Worm (Caenorhabditis elegans) whole organism, midembryonic: ENCODE measurements around the gene slcf-2.
A peak's percentile ranks its signal among the peaks of the same experiment; 100 is the strongest.

ENCODE experiments used
- T22C8.4 ChIP-seq: fragments of 200-800 bp; sonication (Bioruptor generic); IDR thresholded peaks from 2 replicates; pipeline ENCODE4 v1.3.6; 2022; ENCODE audit warnings: missing genetic modification characterization, missing compliant biosample characterization
- cog-1 ChIP-seq: sonication (generic microtip); optimal IDR thresholded peaks from 2 replicates; lab custom pipeline; 2016; ENCODE audit warnings: missing genetic modification characterization, missing compliant biosample characterization
- flt-1 ChIP-seq: fragments of 200-800 bp; sonication (Bioruptor generic); IDR thresholded peaks from 2 replicates; pipeline ENCODE4 v1.3.6; 2022; ENCODE audit warnings: missing genetic modification characterization, missing compliant biosample characterization
- klf-2 ChIP-seq: fragments of 200-800 bp; sonication (Bioruptor generic); conservative IDR thresholded peaks from 2 replicates; pipeline ENCODE4 v1.3.6; 2022; ENCODE audit warnings: missing genetic modification reagents, missing genetic modification characterization, missing compliant biosample characterization
- med-1 ChIP-seq: sonication (generic microtip); optimal IDR thresholded peaks from 2 replicates; lab custom pipeline; 2017; ENCODE audit warnings: missing genetic modification characterization, mild to moderate bottlenecking, missing compliant biosample characterization, antibody characterized with exemption, missing genetic modification reagents; ENCODE audit not compliant: insufficient read depth
- ref-1 ChIP-seq: fragments of 200-800 bp; sonication (Bioruptor generic); conservative IDR thresholded peaks from 2 replicates; pipeline ENCODE4 v1.3.6; 2022; ENCODE audit warnings: missing genetic modification reagents, missing genetic modification characterization, missing compliant biosample characterization
- tab-1 ChIP-seq: fragments of 200-800 bp; sonication (Bioruptor generic); IDR thresholded peaks from 2 replicates; pipeline ENCODE4 v1.3.6; 2022; ENCODE audit warnings: missing genetic modification characterization, missing compliant biosample characterization
- ztf-23 ChIP-seq: fragments of 200-800 bp; sonication (Bioruptor generic); IDR thresholded peaks from 2 replicates; pipeline ENCODE4 v1.3.6; 2022; ENCODE audit warnings: missing genetic modification reagents, missing genetic modification characterization, missing compliant biosample characterization
- ztf-29 ChIP-seq: fragments of 200-800 bp; sonication (Bioruptor generic); IDR thresholded peaks from 2 replicates; pipeline ENCODE4 v1.3.6; 2022; ENCODE audit warnings: missing genetic modification reagents, missing genetic modification characterization, missing compliant biosample characterization

The slcf-2 gene

ce11 chrX:3393562-3393961 is at the start of gene slcf-2:
Gene slcf-2 (plus strand): TSS chrX:3393862.
- TF ChIP-seq klf-2 (GFP tag; lab: Robert Waterston, UW) (no peak), T22C8.4 (GFP tag; lab: Robert Waterston, UW) (no peak), ztf-23 (GFP tag; lab: Robert Waterston, UW) (no peak), cog-1 (tag; lab: Kevin White, UChicago) (no peak), tab-1 (GFP tag; lab: Robert Waterston, UW) (no peak), ref-1 (GFP tag; lab: Robert Waterston, UW) (no peak), flt-1 (no peak), ztf-29 (no peak), med-1 (GFP tag; lab: Kevin White, UChicago) (no peak)

DNA sequence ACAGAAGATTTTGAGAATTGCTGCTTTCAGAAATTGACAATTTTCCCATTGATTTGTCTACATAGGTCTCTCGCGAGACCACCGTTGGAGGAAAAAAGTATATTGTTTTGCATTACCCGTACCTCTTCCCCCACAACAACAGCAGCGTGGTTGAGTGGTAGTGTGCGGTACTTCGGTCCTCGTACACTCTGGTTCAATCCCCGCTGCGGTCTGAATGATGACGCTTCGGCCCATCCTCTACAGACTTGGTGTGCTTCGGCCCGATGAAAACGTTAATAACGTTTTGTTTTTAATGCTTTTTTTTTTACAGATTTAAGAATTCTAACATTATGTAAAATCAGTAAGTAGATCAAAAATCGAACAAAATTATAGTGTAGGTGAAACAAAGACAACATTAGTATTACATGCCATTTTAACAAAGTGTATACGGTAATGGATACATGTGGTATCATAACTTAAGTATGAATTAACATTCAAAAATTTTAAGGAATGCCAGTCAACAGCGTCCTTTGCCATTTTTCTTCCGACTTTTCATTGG is 45.7 kb upstream of the slcf-2 start, which contains the start of gene ZK816.3:
TSS of gene ZK816.3 (plus strand) at position 488 of the 538 bp plus-strand sequence.
- TF ChIP-seq klf-2 (GFP tag; lab: Robert Waterston, UW) (0 out of 2 replicates have a peak, but pooled peaks have one; percentile 43), ztf-29 (peak; percentile 88), med-1 (GFP tag; lab: Kevin White, UChicago) (peak; percentile 9), ztf-23 (GFP tag; lab: Robert Waterston, UW) (peak; percentile 84), T22C8.4 (GFP tag; lab: Robert Waterston, UW) (peak; percentile 83), flt-1 (peak; percentile 93), ref-1 (GFP tag; lab: Robert Waterston, UW) (peak; percentile 78), tab-1 (GFP tag; lab: Robert Waterston, UW) (peak; percentile 91), cog-1 (tag; lab: Kevin White, UChicago) (peak; percentile 20)

DNA sequence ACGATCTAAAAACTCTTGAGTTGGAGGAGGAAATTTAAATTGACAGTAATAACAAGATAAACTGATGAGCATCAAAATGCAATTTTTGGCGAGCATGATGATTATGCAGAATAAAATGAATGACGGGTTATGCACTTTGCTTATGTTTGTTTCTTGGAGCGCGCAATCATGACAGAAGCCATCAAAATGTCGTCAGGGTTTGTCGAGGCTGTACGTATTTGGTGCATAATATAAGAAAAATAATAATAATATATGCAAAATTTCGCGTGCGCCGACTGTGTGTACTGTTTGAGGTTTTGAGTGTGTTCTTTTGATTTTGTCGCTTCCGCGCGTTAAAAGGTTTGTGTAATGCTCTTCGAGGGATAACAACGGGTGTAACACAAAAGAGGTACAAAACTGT is 43.4 kb upstream of the slcf-2 start, which contains the start of gene nspg-4:
TSS of gene nspg-4 (minus strand) at position 101 of the 400 bp plus-strand sequence.
- no peak for TF ChIP-seq med-1 (GFP tag; lab: Kevin White, UChicago)
- no peak for TF ChIP-seq klf-2 (GFP tag; lab: Robert Waterston, UW)

DNA sequence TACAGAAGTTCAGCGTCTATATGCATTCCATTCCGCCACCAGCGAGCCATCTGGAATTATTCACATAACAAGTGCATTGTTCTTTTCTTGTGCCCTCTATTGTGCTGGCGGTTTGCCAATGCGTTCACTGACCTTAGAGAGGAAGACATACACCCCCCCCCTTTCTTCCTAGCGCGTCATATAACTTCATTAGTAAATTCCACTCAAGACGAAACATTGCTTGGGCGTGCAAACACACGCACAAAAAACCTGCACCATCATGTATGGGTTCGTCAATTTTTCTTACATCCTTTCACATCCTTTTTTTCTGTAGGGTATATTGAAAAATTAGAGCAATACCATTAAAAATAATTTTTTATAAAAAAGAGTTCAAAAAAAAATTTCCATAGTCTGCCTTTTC is 42.1 kb upstream of the slcf-2 start, which contains the start of gene ZK816.1:
TSS of gene ZK816.1 (plus strand) at position 187 of the 400 bp plus-strand sequence.
- no peak for TF ChIP-seq med-1 (GFP tag; lab: Kevin White, UChicago)
- no peak for TF ChIP-seq ztf-29
- TF ChIP-seq tab-1 (GFP tag; lab: Robert Waterston, UW): no peak
- no peak for TF ChIP-seq T22C8.4 (GFP tag; lab: Robert Waterston, UW)

- no peak for TF ChIP-seq med-1 (GFP tag; lab: Kevin White, UChicago)
- TF ChIP-seq ref-1 (GFP tag; lab: Robert Waterston, UW): no peak
- no peak for TF ChIP-seq klf-2 (GFP tag; lab: Robert Waterston, UW)
- no peak for TF ChIP-seq cog-1 (tag; lab: Kevin White, UChicago)
- no peak for TF ChIP-seq ztf-29
- TF ChIP-seq ztf-23 (GFP tag; lab: Robert Waterston, UW): no peak
- no peak for TF ChIP-seq tab-1 (GFP tag; lab: Robert Waterston, UW)
- no peak for TF ChIP-seq flt-1
- TF ChIP-seq T22C8.4 (GFP tag; lab: Robert Waterston, UW): no peak
Measured at ce11 chrX:3362378-3362777, 31.3 kb upstream of the slcf-2 start, which contains the start of gene dhs-26. Gene dhs-26 (minus strand): TSS chrX:3362493.

DNA sequence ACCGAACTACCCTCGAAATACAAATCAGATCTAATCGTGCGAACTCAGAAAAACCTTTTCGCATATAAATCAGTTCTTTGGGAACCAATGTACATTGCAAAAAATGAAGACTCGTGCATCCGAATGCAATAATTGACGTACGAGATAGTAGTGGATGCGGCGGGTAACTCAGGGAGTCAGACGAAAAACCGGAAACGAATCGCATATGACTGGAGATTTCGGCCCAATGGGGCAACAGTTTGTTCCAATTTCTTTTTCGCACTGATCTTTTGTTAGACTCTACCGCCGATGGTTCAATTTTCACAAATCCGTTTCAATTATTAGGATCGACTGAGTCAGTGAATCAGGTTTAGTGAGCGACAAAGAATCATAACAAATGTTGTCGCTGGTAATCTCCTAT is 26.9 kb upstream of the slcf-2 start:
- no peak for TF ChIP-seq med-1 (GFP tag; lab: Kevin White, UChicago)
- TF ChIP-seq cog-1 (tag; lab: Kevin White, UChicago): no peak
- no peak for TF ChIP-seq tab-1 (GFP tag; lab: Robert Waterston, UW)
- TF ChIP-seq flt-1: no peak
- no peak for TF ChIP-seq ztf-23 (GFP tag; lab: Robert Waterston, UW)
- TF ChIP-seq klf-2 (GFP tag; lab: Robert Waterston, UW): no peak
- TF ChIP-seq ref-1 (GFP tag; lab: Robert Waterston, UW): no peak
- no peak for TF ChIP-seq T22C8.4 (GFP tag; lab: Robert Waterston, UW)
- TF ChIP-seq ztf-29: no peak

DNA sequence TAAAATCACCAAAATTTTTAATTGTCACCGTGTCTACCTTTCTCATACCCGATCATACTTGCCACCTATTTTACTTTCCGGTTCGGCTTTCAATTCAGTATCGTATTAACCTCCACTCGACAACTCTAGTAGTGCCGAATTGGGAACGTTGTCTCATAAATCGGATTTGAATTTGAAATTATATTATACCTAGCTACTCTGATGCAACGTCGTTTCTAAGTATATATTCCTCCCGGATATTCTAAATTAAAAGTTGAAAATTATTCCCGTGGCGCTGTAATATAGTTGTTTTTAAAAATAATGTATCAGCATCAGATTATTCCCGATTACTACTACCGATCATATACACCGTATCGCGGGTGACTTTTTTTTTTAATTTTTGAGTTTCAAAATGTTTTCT is 25.0 kb upstream of the slcf-2 start, which contains the start of gene ZK563.2:
TSS of gene ZK563.2 (plus strand) at position 301 of the 400 bp plus-strand sequence.
- TF ChIP-seq med-1 (GFP tag; lab: Kevin White, UChicago) (no peak), tab-1 (GFP tag; lab: Robert Waterston, UW) (no peak), ztf-23 (GFP tag; lab: Robert Waterston, UW) (no peak), ztf-29 (no peak), T22C8.4 (GFP tag; lab: Robert Waterston, UW) (no peak), klf-2 (GFP tag; lab: Robert Waterston, UW) (no peak), cog-1 (tag; lab: Kevin White, UChicago) (no peak), flt-1 (no peak), ref-1 (GFP tag; lab: Robert Waterston, UW) (no peak)

DNA sequence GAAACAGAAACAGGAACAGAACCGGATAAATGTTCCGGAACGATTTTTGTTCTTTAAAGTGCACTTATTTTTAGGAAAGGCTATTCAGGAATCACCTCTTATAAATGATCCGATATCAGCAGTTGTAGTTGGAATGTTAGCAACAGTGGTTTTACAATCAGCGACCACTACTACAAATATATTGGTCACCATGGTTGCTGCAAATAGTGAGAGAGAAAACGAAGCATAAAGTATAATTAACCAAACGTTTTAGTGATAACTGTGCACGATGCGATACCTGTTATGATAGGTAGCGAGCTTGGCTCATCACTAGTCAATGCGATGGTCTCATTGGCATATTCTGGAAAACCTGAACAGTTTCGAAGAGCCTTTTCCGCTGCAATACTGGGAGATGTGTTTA is 24.2 kb upstream of the slcf-2 start:
- TF ChIP-seq T22C8.4 (GFP tag; lab: Robert Waterston, UW) (no peak), ref-1 (GFP tag; lab: Robert Waterston, UW) (no peak), ztf-29 (no peak), klf-2 (GFP tag; lab: Robert Waterston, UW) (no peak)

DNA sequence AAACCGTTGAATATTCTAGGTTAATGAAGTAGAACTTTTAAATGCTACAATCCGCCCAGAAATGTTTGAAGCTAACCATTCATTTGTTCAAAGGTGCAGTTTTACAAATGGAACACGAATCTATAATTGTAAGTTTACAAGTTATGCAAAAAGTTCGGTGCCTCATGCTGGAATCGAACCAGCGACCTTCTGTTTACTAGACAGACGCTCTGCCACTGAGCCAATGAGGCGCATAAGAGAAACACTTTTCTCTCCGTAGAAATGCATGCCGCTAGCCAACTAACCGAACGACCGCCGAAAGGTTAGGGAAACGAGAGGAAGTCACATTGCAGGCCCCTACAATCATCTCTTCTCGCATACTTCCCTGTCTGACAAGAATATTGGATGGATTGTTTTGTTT is 22.4 kb upstream of the slcf-2 start:
- TF ChIP-seq klf-2 (GFP tag; lab: Robert Waterston, UW) (peak; percentile 94), ztf-23 (GFP tag; lab: Robert Waterston, UW) (peak; percentile 92), tab-1 (GFP tag; lab: Robert Waterston, UW) (peak; percentile 95), T22C8.4 (GFP tag; lab: Robert Waterston, UW) (peak; percentile 95), flt-1 (peak; percentile 96), med-1 (GFP tag; lab: Kevin White, UChicago) (peak; percentile 37), cog-1 (tag; lab: Kevin White, UChicago) (peak; percentile 78), ref-1 (GFP tag; lab: Robert Waterston, UW) (peak; percentile 82), ztf-29 (peak; percentile 95)
